Worm (Caenorhabditis elegans): Measurements from ENCODE around the gene spe-51.

ce11 chrIV:4686898-4687297 is 5.7 kb upstream of the spe-51 start:
- TF ChIP-seq dao-5 (tag; optimal IDR thresholded peaks at IDR 0.05) (no peak), W03F9.2 (tag; optimal IDR thresholded peaks at IDR 0.05) (no peak), him-1 (tag; optimal IDR thresholded peaks at IDR 0.05) (no peak)

All from whole organism, L4/young adult.